Fruit fly (Drosophila melanogaster) whole organism, pupa: ENCODE results near the gene Ugt35E2.

ENCODE experiments used
- CG10348 ChIP-seq: fragments of 200-800 bp; sonication (Bioruptor generic); IDR thresholded peaks from 2 replicates; pipeline ENCODE4 v1.3.6; 2022; ENCODE audit warnings: missing biosample characterization, missing genetic modification characterization
- CG12605 ChIP-seq: fragments of 200-800 bp; sonication (Bioruptor generic); IDR thresholded peaks from 2 replicates; pipeline ENCODE4 v1.3.6; 2022; ENCODE audit warnings: missing biosample characterization, missing genetic modification characterization
- CG13204 ChIP-seq: fragments of 200-800 bp; sonication (Bioruptor generic); optimal IDR thresholded peaks from 2 replicates; lab custom pipeline; 2018; ENCODE audit warnings: missing biosample characterization, mild to moderate bottlenecking, missing genetic modification characterization, moderate library complexity
- CG14655 ChIP-seq: fragments of 200-800 bp; sonication (Bioruptor generic); optimal IDR thresholded peaks from 3 replicates; lab custom pipeline; 2017; ENCODE audit warnings: mild to moderate bottlenecking, missing biosample characterization, missing genetic modification reagents, missing genetic modification characterization
- CG15710 ChIP-seq: fragments of 200-800 bp; sonication (Bioruptor generic); optimal IDR thresholded peaks from 2 replicates; lab custom pipeline; 2018; ENCODE audit warnings: missing biosample characterization, mild to moderate bottlenecking, missing genetic modification characterization, moderate library complexity
- CG17806 ChIP-seq: fragments of 200-800 bp; sonication (Bioruptor generic); optimal IDR thresholded peaks from 2 replicates; lab custom pipeline; 2018; ENCODE audit warnings: missing biosample characterization, mild to moderate bottlenecking, missing genetic modification characterization, moderate library complexity
- CG32121 ChIP-seq: fragments of 200-800 bp; sonication (Bioruptor generic); IDR thresholded peaks from 2 replicates; pipeline ENCODE4 v1.3.6; 2022; ENCODE audit warnings: missing biosample characterization, missing genetic modification characterization
- CG34367 ChIP-seq: fragments of 200-800 bp; sonication (Bioruptor generic); optimal IDR thresholded peaks from 2 replicates; lab custom pipeline; 2018; ENCODE audit warnings: missing biosample characterization, mild to moderate bottlenecking, missing genetic modification characterization
- CG4496 ChIP-seq: fragments of 200-800 bp; sonication (Bioruptor generic); IDR thresholded peaks from 3 replicates; pipeline ENCODE4 v1.3.6; 2022; ENCODE audit warnings: missing biosample characterization, missing genetic modification characterization
- CG8159 ChIP-seq: fragments of 200-800 bp; sonication (Bioruptor generic); optimal IDR thresholded peaks from 3 replicates; lab custom pipeline; 2018; ENCODE audit warnings: missing biosample characterization, mild to moderate bottlenecking, missing genetic modification characterization, moderate library complexity
- CG8301 ChIP-seq: fragments of 200-800 bp; sonication (Bioruptor generic); optimal IDR thresholded peaks from 2 replicates; lab custom pipeline; 2018; ENCODE audit warnings: missing biosample characterization, mild to moderate bottlenecking, missing genetic modification characterization
- CG9948 ChIP-seq: fragments of 200-800 bp; sonication (Bioruptor generic); optimal IDR thresholded peaks from 2 replicates; lab custom pipeline; 2018; ENCODE audit warnings: missing biosample characterization, mild to moderate bottlenecking, missing genetic modification characterization, moderate library complexity
- D1 ChIP-seq: fragments of 200-800 bp; sonication (Bioruptor generic); optimal IDR thresholded peaks from 2 replicates; lab custom pipeline; 2018; ENCODE audit warnings: missing biosample characterization, mild to moderate bottlenecking, missing genetic modification characterization, moderate library complexity
- EcR ChIP-seq: fragments of 200-800 bp; sonication (Bioruptor generic); optimal IDR thresholded peaks from 3 replicates; lab custom pipeline; 2019; ENCODE audit warnings: missing biosample characterization, missing genetic modification characterization, mild to moderate bottlenecking, moderate library complexity, missing genetic modification reagents
- Ets98B ChIP-seq: fragments of 200-800 bp; sonication (Bioruptor generic); IDR thresholded peaks from 2 replicates; pipeline ENCODE4 v1.3.6; 2022; ENCODE audit warnings: missing biosample characterization, missing genetic modification characterization
- Pif1A ChIP-seq: fragments of 200-800 bp; sonication (Bioruptor generic); optimal IDR thresholded peaks from 3 replicates; lab custom pipeline; 2016; ENCODE audit warnings: missing biosample characterization, missing genetic modification characterization
- Pif1B ChIP-seq: fragments of 200-800 bp; sonication (Bioruptor generic); optimal IDR thresholded peaks from 3 replicates; lab custom pipeline; 2016; ENCODE audit warnings: missing biosample characterization, missing genetic modification characterization
- Snoo ChIP-seq: fragments of 200-800 bp; sonication (Bioruptor generic); optimal IDR thresholded peaks from 3 replicates; lab custom pipeline; 2017; ENCODE audit warnings: missing biosample characterization, mild to moderate bottlenecking, missing genetic modification characterization, inconsistent platforms
- fd96Ca ChIP-seq: fragments of 200-800 bp; sonication (Bioruptor generic); IDR thresholded peaks from 3 replicates; pipeline ENCODE4 v1.3.6; 2022; ENCODE audit warnings: missing biosample characterization, missing genetic modification characterization
- gl ChIP-seq: fragments of 200-800 bp; sonication (Bioruptor generic); optimal IDR thresholded peaks from 2 replicates; lab custom pipeline; 2018; ENCODE audit warnings: missing biosample characterization, mild to moderate bottlenecking, missing genetic modification characterization
- rn ChIP-seq: fragments of 200-800 bp; sonication (Bioruptor generic); IDR thresholded peaks from 2 replicates; pipeline ENCODE4 v1.3.6; 2022; ENCODE audit warnings: missing biosample characterization, missing genetic modification characterization

Gene Ugt35E2

dm6 chr3R:11175308-11175707, 7.5 kb upstream of the Ugt35E2 start, which contains the start of the genes Ugt304A1 and Ugt303A1:
Gene Ugt304A1, minus strand, starts transcription at chr3R:11175408.
Gene Ugt303A1, plus strand, starts transcription at chr3R:11175529.
- TF ChIP-seq Ets98B (GFP tag; lab: Robert Waterston, UW): no peak
- no peak for TF ChIP-seq CG32121
- TF ChIP-seq Snoo (tag; lab: Kevin White, UChicago): no peak
- TF ChIP-seq CG9948: no peak
- TF ChIP-seq Pif1B (GFP tag; lab: Kevin White, UChicago): no peak
- TF ChIP-seq CG14655 (GFP tag; lab: Kevin White, UChicago): no peak
- no peak for TF ChIP-seq D1 (tag; lab: Kevin White, UChicago)
- no peak for TF ChIP-seq CG17806 (tag; lab: Kevin White, UChicago)
- TF ChIP-seq rn (GFP tag; lab: Robert Waterston, UW): no peak
- no peak for TF ChIP-seq gl (tag; lab: Kevin White, UChicago)
- TF ChIP-seq CG15710 (tag; lab: Kevin White, UChicago): no peak
- no peak for TF ChIP-seq CG8159
- no peak for TF ChIP-seq CG12605
- TF ChIP-seq CG10348 (GFP tag; lab: Robert Waterston, UW): no peak
- no peak for TF ChIP-seq CG8301

dm6 chr3R:11173169-11173506, 5.4 kb upstream of the Ugt35E2 start:
- no peak for TF ChIP-seq Pif1A (GFP tag; lab: Kevin White, UChicago)
- no peak for TF ChIP-seq D1 (tag; lab: Kevin White, UChicago)
- no peak for TF ChIP-seq CG14655 (GFP tag; lab: Kevin White, UChicago)
- TF ChIP-seq Pif1B (GFP tag; lab: Kevin White, UChicago): no peak
- no peak for TF ChIP-seq CG13204 (GFP tag; lab: Kevin White, UChicago)
- no peak for TF ChIP-seq CG15710 (tag; lab: Kevin White, UChicago)
- no peak for TF ChIP-seq CG8159
- TF ChIP-seq Ets98B (GFP tag; lab: Robert Waterston, UW): no peak
- no peak for TF ChIP-seq CG8301
- TF ChIP-seq CG10348 (GFP tag; lab: Robert Waterston, UW): no peak

dm6 chr3R:11172460-11173168, 4.8 kb upstream of the Ugt35E2 start, which contains the start of gene Ugt35A1:
Gene Ugt35A1, minus strand, starts transcription at chr3R:11172664.
- TF ChIP-seq rn (GFP tag; lab: Robert Waterston, UW): no peak
- TF ChIP-seq Pif1A (GFP tag; lab: Kevin White, UChicago): no peak
- TF ChIP-seq CG10348 (GFP tag; lab: Robert Waterston, UW): no peak
- no peak for TF ChIP-seq Pif1B (GFP tag; lab: Kevin White, UChicago)
- TF ChIP-seq CG8301: no peak
- TF ChIP-seq CG15710 (tag; lab: Kevin White, UChicago): no peak
- TF ChIP-seq Snoo (tag; lab: Kevin White, UChicago): no peak
- TF ChIP-seq CG32121: no peak
- TF ChIP-seq, all 21 proteins: peak for 0

dm6 chr3R:11170146-11170545, 2.4 kb upstream of the Ugt35E2 start, which contains the start of gene Ugt35B1:
Gene Ugt35B1, minus strand, starts transcription at chr3R:11170246.
- TF ChIP-seq CG10348 (GFP tag; lab: Robert Waterston, UW) (no peak), Ets98B (GFP tag; lab: Robert Waterston, UW) (no peak), gl (tag; lab: Kevin White, UChicago) (no peak), CG17806 (tag; lab: Kevin White, UChicago) (no peak), CG32121 (no peak), CG14655 (GFP tag; lab: Kevin White, UChicago) (no peak), CG12605 (no peak), CG8301 (no peak), CG9948 (no peak), CG15710 (tag; lab: Kevin White, UChicago) (no peak), CG34367 (tag; lab: Kevin White, UChicago) (no peak), fd96Ca (no peak), Snoo (tag; lab: Kevin White, UChicago) (no peak), CG13204 (GFP tag; lab: Kevin White, UChicago) (no peak), Pif1A (GFP tag; lab: Kevin White, UChicago) (no peak), D1 (tag; lab: Kevin White, UChicago) (no peak), CG8159 (no peak), EcR (GFP tag; lab: Kevin White, UChicago) (no peak), rn (GFP tag; lab: Robert Waterston, UW) (no peak)

dm6 chr3R:11165974-11166373, 1.8 kb downstream of the Ugt35E2 start, which contains the start of gene Ugt35E1:
Gene Ugt35E1, minus strand, starts transcription at chr3R:11166074.
- TF ChIP-seq Pif1A (GFP tag; lab: Kevin White, UChicago): no peak
- no peak for TF ChIP-seq CG4496 (GFP tag; lab: Robert Waterston, UW)

- no peak for TF ChIP-seq Pif1B (GFP tag; lab: Kevin White, UChicago)
- TF ChIP-seq fd96Ca: no peak
- TF ChIP-seq Snoo (tag; lab: Kevin White, UChicago): no peak
- TF ChIP-seq Pif1A (GFP tag; lab: Kevin White, UChicago): no peak
- no peak for TF ChIP-seq CG8301
- TF ChIP-seq CG10348 (GFP tag; lab: Robert Waterston, UW): no peak
- TF ChIP-seq CG32121: no peak
- no peak for TF ChIP-seq CG9948
- TF ChIP-seq CG14655 (GFP tag; lab: Kevin White, UChicago): no peak
- TF ChIP-seq CG15710 (tag; lab: Kevin White, UChicago): no peak
- no peak for TF ChIP-seq D1 (tag; lab: Kevin White, UChicago)
- no peak for TF ChIP-seq CG17806 (tag; lab: Kevin White, UChicago)
- TF ChIP-seq CG13204 (GFP tag; lab: Kevin White, UChicago): no peak
- TF ChIP-seq CG34367 (tag; lab: Kevin White, UChicago): no peak
- no peak for TF ChIP-seq rn (GFP tag; lab: Robert Waterston, UW)
- no peak for TF ChIP-seq CG4496 (GFP tag; lab: Robert Waterston, UW)
- no peak for TF ChIP-seq EcR (GFP tag; lab: Kevin White, UChicago)
- no peak for TF ChIP-seq gl (tag; lab: Kevin White, UChicago)
- no peak for TF ChIP-seq Ets98B (GFP tag; lab: Robert Waterston, UW)
- TF ChIP-seq CG12605: no peak
Measured at dm6 chr3R:11160907-11161306, 6.9 kb downstream of the Ugt35E2 start, which contains the start of gene CG4757. Gene CG4757, plus strand, starts transcription at chr3R:11161207.
